Fruit fly (Drosophila melanogaster): Measurements from ENCODE around the gene Argk2.

Gene Argk2

DNA sequence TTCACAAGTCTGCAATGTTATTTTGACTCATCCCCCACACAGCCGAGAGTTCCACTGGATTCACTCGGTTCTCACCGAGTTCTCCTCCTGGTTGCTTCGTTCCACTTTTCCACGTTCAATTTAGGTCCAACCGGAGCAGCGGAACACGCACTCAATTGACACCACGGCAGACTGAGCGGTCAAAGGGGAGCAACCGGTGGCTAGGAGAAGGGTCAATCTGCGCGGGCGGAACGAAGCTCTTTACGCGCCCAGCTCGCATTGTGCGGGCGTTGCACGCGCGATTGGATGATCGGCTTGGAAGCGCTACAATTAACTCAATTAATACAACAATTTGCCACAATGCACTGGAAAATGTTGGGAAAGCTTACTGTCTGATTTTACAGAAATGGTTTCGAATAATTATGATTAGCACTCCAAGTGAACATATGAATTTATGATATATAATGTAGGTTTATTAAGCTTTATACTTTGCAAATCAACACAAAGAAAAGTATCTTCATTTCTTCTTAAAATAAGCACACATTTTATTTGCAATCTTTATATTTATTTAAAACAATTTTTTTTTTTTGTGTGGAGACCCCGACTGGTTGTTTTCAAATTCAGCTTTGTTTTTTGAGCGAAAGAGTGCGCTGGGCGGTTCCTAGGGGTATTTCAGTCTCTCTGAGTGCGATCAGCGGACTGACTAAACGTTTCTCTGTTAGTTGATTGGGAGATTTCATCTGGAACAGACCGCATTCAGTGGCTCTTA is 45.3 kb downstream of the Argk2 start, which contains the start of gene CG32032 (continued):
- TF ChIP-seq pita (GFP tag; optimal IDR thresholded peaks at IDR 0.05) (no peak), CG4424 (GFP tag; optimal IDR thresholded peaks at IDR 0.05) (no peak), CG32767 (GFP tag; IDR thresholded peaks at IDR 0.05) (no peak), slbo (GFP tag; IDR thresholded peaks at IDR 0.05) (peak; percentile 33; the same call in 1 of the 2 replicates), Eip74EF (GFP tag; optimal IDR thresholded peaks at IDR 0.05) (no peak), Xbp1 (GFP tag; optimal IDR thresholded peaks at IDR 0.05) (peak; percentile 7), ATbp (GFP tag; optimal IDR thresholded peaks at IDR 0.05) (no peak), aop (GFP tag; IDR thresholded peaks at IDR 0.05) (no peak), HLH4C (GFP tag; IDR thresholded peaks at IDR 0.05; ENCODE audit: partially characterized antibody) (no peak), GATAe (GFP tag; conservative IDR thresholded peaks at IDR 0.05) (no peak), CG17802 (tag; optimal IDR thresholded peaks at IDR 0.05) (no peak), CG7786 (GFP tag; optimal IDR thresholded peaks at IDR 0.05) (no peak), CG17361 (GFP tag; IDR thresholded peaks at IDR 0.05) (no peak), Xrp1 (GFP tag; IDR thresholded peaks at IDR 0.05) (0 out of 2 replicates have a peak, but pooled peaks have one; percentile 19), CG13775 (GFP tag; optimal IDR thresholded peaks at IDR 0.05) (no peak), CG11696 (GFP tag; IDR thresholded peaks at IDR 0.05) (no peak), YL-1 (GFP tag; optimal IDR thresholded peaks at IDR 0.05) (no peak), ems (GFP tag; optimal IDR thresholded peaks at IDR 0.05) (no peak), gem (tag; optimal IDR thresholded peaks at IDR 0.05) (no peak), eve (GFP tag; optimal IDR thresholded peaks at IDR 0.05) (no peak), rib (GFP tag; IDR thresholded peaks at IDR 0.05) (no peak), jing (GFP tag; optimal IDR thresholded peaks at IDR 0.05) (no peak), h (optimal IDR thresholded peaks at IDR 0.05) (no peak), CG17385 (GFP tag; optimal IDR thresholded peaks at IDR 0.05) (peak; percentile 42), ash1 (GFP tag; optimal IDR thresholded peaks at IDR 0.05) (no peak), CG14014 (GFP tag; IDR thresholded peaks at IDR 0.05) (no peak), gsb (GFP tag; IDR thresholded peaks at IDR 0.05) (no peak), luna (GFP tag; optimal IDR thresholded peaks at IDR 0.05) (no peak), grau (tag; optimal IDR thresholded peaks at IDR 0.05) (no peak), CG4707 (GFP tag; optimal IDR thresholded peaks at IDR 0.05) (no peak), CG11456 (GFP tag; IDR thresholded peaks at IDR 0.05) (0 out of 3 replicates have a peak, but pooled peaks have one; percentile 62), CG10431 (GFP tag; optimal IDR thresholded peaks at IDR 0.05) (no peak), CG34224 (GFP tag; IDR thresholded peaks at IDR 0.05; ENCODE audit: partially characterized antibody) (no peak), nmo (GFP tag; optimal IDR thresholded peaks at IDR 0.05) (peak; percentile 10), CG7745 (tag; optimal IDR thresholded peaks at IDR 0.05) (no peak), Jarid2 (GFP tag; optimal IDR thresholded peaks at IDR 0.05) (no peak), jumu (GFP tag; optimal IDR thresholded peaks at IDR 0.05) (no peak), pho (GFP tag; optimal IDR thresholded peaks at IDR 0.05) (no peak), lola (GFP tag; optimal IDR thresholded peaks at IDR 0.05) (no peak), sens-2 (GFP tag; IDR thresholded peaks at IDR 0.05) (no peak), CG3838 (GFP tag; optimal IDR thresholded peaks at IDR 0.05) (no peak), bsh (GFP tag; optimal IDR thresholded peaks at IDR 0.05) (no peak), CHES-1-like (GFP tag; optimal IDR thresholded peaks at IDR 0.05) (no peak), gsb-n (tag; optimal IDR thresholded peaks at IDR 0.05) (no peak), ttk (GFP tag; IDR thresholded peaks at IDR 0.05) (no peak), ap (GFP tag; IDR thresholded peaks at IDR 0.05) (no peak), hth (optimal IDR thresholded peaks at IDR 0.05) (no peak), Nf-YA (GFP tag; IDR thresholded peaks at IDR 0.05) (no peak), CG32772 (GFP tag; IDR thresholded peaks at IDR 0.05) (no peak), row (GFP tag; IDR thresholded peaks at IDR 0.05) (peak; percentile 56), z (GFP tag; IDR thresholded peaks at IDR 0.05) (peak; percentile 68)
